Fruit fly (Drosophila melanogaster) whole organism, embryonic: ENCODE measurements around the gene CG8066.

Source experiments
- Adf1 ChIP-seq: fragments of 200-800 bp; sonication (Bioruptor generic); IDR thresholded peaks from 2 replicates; pipeline ENCODE4 v1.3.6; 2022; ENCODE audit warnings: missing biosample characterization, missing genetic modification characterization
- CG11398 ChIP-seq: fragments of 200-800 bp; sonication (Bioruptor generic); optimal IDR thresholded peaks from 2 replicates; lab custom pipeline; 2016; ENCODE audit warnings: missing biosample characterization, missing genetic modification characterization
- CG12236 ChIP-seq: fragments of 200-800 bp; sonication (Bioruptor generic); optimal IDR thresholded peaks from 2 replicates; lab custom pipeline; 2016; ENCODE audit warnings: missing biosample characterization, missing genetic modification characterization
- CG12769 ChIP-seq: fragments of 200-800 bp; sonication (Bioruptor generic); optimal IDR thresholded peaks from 2 replicates; lab custom pipeline; 2019; ENCODE audit warnings: missing biosample characterization, mild to moderate bottlenecking, missing genetic modification characterization, moderate library complexity
- CG13296 ChIP-seq: fragments of 200-800 bp; sonication (Bioruptor generic); optimal IDR thresholded peaks from 3 replicates; lab custom pipeline; 2018; ENCODE audit warnings: missing biosample characterization, mild to moderate bottlenecking, missing genetic modification characterization
- CG14710 ChIP-seq: fragments of 200-800 bp; sonication (Bioruptor generic); optimal IDR thresholded peaks from 3 replicates; lab custom pipeline; 2019; ENCODE audit warnings: missing biosample characterization, mild to moderate bottlenecking, missing genetic modification characterization, moderate library complexity
- CG17361 ChIP-seq: fragments of 200-800 bp; sonication (Bioruptor generic); IDR thresholded peaks from 3 replicates; pipeline ENCODE4 v1.3.6; 2022; ENCODE audit warnings: missing biosample characterization, missing genetic modification characterization
- CG1792 ChIP-seq: fragments of 200-800 bp; sonication (Bioruptor generic); optimal IDR thresholded peaks from 2 replicates; lab custom pipeline; 2016; ENCODE audit warnings: missing biosample characterization, missing genetic modification characterization
- CG18011 ChIP-seq: fragments of 200-800 bp; sonication (Bioruptor generic); optimal IDR thresholded peaks from 2 replicates; lab custom pipeline; 2017; ENCODE audit warnings: missing biosample characterization, missing genetic modification characterization, mild to moderate bottlenecking, moderate library complexity, missing genotype
- CG2129 ChIP-seq: fragments of 200-800 bp; sonication (Bioruptor generic); IDR thresholded peaks from 2 replicates; pipeline ENCODE4 v1.3.6; 2022; ENCODE audit warnings: missing biosample characterization, missing genetic modification characterization; ENCODE audit not compliant: partially characterized antibody
- CG2202 ChIP-seq: fragments of 200-800 bp; sonication (Bioruptor generic); optimal IDR thresholded peaks from 2 replicates; lab custom pipeline; 2018; ENCODE audit warnings: missing biosample characterization, mild to moderate bottlenecking, missing genetic modification characterization
- CG31365 ChIP-seq: fragments of 200-800 bp; sonication (Bioruptor generic); optimal IDR thresholded peaks from 2 replicates; lab custom pipeline; 2018; ENCODE audit warnings: missing biosample characterization, mild to moderate bottlenecking, missing genetic modification characterization
- CG33213 ChIP-seq: fragments of 200-800 bp; sonication (Bioruptor generic); optimal IDR thresholded peaks from 3 replicates; lab custom pipeline; 2016; ENCODE audit warnings: missing biosample characterization, missing genetic modification characterization
- CG34422 ChIP-seq: fragments of 200-800 bp; sonication (Bioruptor generic); IDR thresholded peaks from 3 replicates; pipeline ENCODE4 v1.3.6; 2022; ENCODE audit warnings: missing biosample characterization, missing genetic modification characterization
- CG3847 ChIP-seq: fragments of 200-800 bp; sonication (Bioruptor generic); IDR thresholded peaks from 2 replicates; pipeline ENCODE4 v1.3.6; 2022; ENCODE audit warnings: missing biosample characterization, missing genetic modification characterization
- CG8290 ChIP-seq, 3 experiments: fragments of 200-800 bp; sonication (Bioruptor generic); optimal IDR thresholded peaks; 2 replicates each; lab custom pipeline; 2016 to 2019; ENCODE audit warnings: missing biosample characterization in 3 of 3, missing genetic modification characterization in 3 of 3, mild to moderate bottlenecking in 2 of 3, moderate library complexity in 1 of 3
- Dp ChIP-seq: fragments of 200-800 bp; sonication (Bioruptor generic); optimal IDR thresholded peaks from 2 replicates; lab custom pipeline; 2018; ENCODE audit warnings: missing biosample characterization, mild to moderate bottlenecking, missing genetic modification characterization, moderate library complexity
- Dref ChIP-seq: fragments of 200-800 bp; sonication (Bioruptor generic); IDR thresholded peaks from 2 replicates; pipeline ENCODE4 v1.3.6; 2022; ENCODE audit warnings: missing biosample characterization, missing genetic modification characterization
- ERR ChIP-seq: fragments of 200-800 bp; sonication (Bioruptor generic); optimal IDR thresholded peaks from 2 replicates; lab custom pipeline; 2016; ENCODE audit warnings: missing biosample characterization, missing genetic modification characterization
- H15 ChIP-seq: fragments of 200-800 bp; sonication (Bioruptor generic); IDR thresholded peaks from 3 replicates; pipeline ENCODE4 v1.3.6; 2022; ENCODE audit warnings: missing biosample characterization, missing genetic modification characterization
- Nf-YB ChIP-seq: fragments of 200-800 bp; sonication (Bioruptor generic); optimal IDR thresholded peaks from 3 replicates; lab custom pipeline; 2019; ENCODE audit warnings: missing biosample characterization, mild to moderate bottlenecking, missing genetic modification characterization, moderate library complexity
- Scr ChIP-seq: fragments of 200-800 bp; sonication (Bioruptor generic); IDR thresholded peaks from 2 replicates; pipeline ENCODE4 v1.3.6; 2022; ENCODE audit warnings: missing biosample characterization, missing genetic modification characterization; ENCODE audit not compliant: partially characterized antibody
- Side ChIP-seq: fragments of 200-800 bp; sonication (Bioruptor generic); optimal IDR thresholded peaks from 2 replicates; lab custom pipeline; 2016; ENCODE audit warnings: missing biosample characterization, missing genetic modification characterization
- Sin3A ChIP-seq: fragments of >200 bp; optimal IDR thresholded peaks from 2 replicates; lab custom pipeline; 2018
- Sry-δ ChIP-seq: fragments of 200-800 bp; sonication (Bioruptor generic); optimal IDR thresholded peaks from 2 replicates; lab custom pipeline; 2016; ENCODE audit warnings: missing biosample characterization, missing genetic modification characterization
- Tbp ChIP-seq: fragments of >200 bp; optimal IDR thresholded peaks from 2 replicates; lab custom pipeline; 2018; ENCODE audit warnings: missing biosample characterization, missing genetic modification characterization
- YL-1 ChIP-seq: fragments of 200-800 bp; sonication (Bioruptor generic); optimal IDR thresholded peaks from 3 replicates; lab custom pipeline; 2017; ENCODE audit warnings: missing biosample characterization, mild to moderate bottlenecking, missing genetic modification characterization
- ac ChIP-seq: fragments of 200-800 bp; sonication (Bioruptor generic); optimal IDR thresholded peaks from 3 replicates; lab custom pipeline; 2017; ENCODE audit warnings: missing biosample characterization, mild to moderate bottlenecking, missing genetic modification characterization
- cg ChIP-seq: fragments of 200-800 bp; sonication (Bioruptor generic); optimal IDR thresholded peaks from 3 replicates; lab custom pipeline; 2019; ENCODE audit warnings: missing biosample characterization, mild to moderate bottlenecking, missing genetic modification characterization, moderate library complexity
- crol ChIP-seq: fragments of 200-800 bp; sonication (Bioruptor generic); IDR thresholded peaks from 2 replicates; pipeline ENCODE4 v1.3.6; 2022; ENCODE audit warnings: missing biosample characterization, missing genetic modification characterization
- dimm ChIP-seq: fragments of 200-800 bp; sonication (Bioruptor generic); IDR thresholded peaks from 2 replicates; pipeline ENCODE4 v1.3.6; 2022; ENCODE audit warnings: missing biosample characterization, missing genetic modification characterization
- emc ChIP-seq: fragments of 200-800 bp; sonication (Bioruptor generic); optimal IDR thresholded peaks from 2 replicates; lab custom pipeline; 2016; ENCODE audit warnings: missing biosample characterization, missing genetic modification characterization
- grn ChIP-seq: fragments of 200-800 bp; sonication (Bioruptor generic); optimal IDR thresholded peaks from 3 replicates; lab custom pipeline; 2017; ENCODE audit warnings: missing biosample characterization, missing genetic modification characterization
- gro ChIP-seq: fragments of 200-800 bp; sonication (Bioruptor generic); optimal IDR thresholded peaks from 2 replicates; lab custom pipeline; 2016; ENCODE audit warnings: missing biosample characterization, missing genetic modification characterization
- jigr1 ChIP-seq: fragments of 200-800 bp; sonication (Bioruptor generic); IDR thresholded peaks from 3 replicates; pipeline ENCODE4 v1.3.6; 2022; ENCODE audit warnings: missing biosample characterization, missing genetic modification characterization
- lab ChIP-seq: fragments of 200-800 bp; sonication (Bioruptor generic); optimal IDR thresholded peaks from 3 replicates; lab custom pipeline; 2017; ENCODE audit warnings: missing biosample characterization, missing genetic modification characterization, mild to moderate bottlenecking, moderate library complexity, missing genetic modification reagents
- lov ChIP-seq, 2 experiments: fragments of 200-800 bp in 1 of 2; fragments of >200 bp in 1 of 2; sonication (Bioruptor generic) in 1 of 2; IDR thresholded peaks in 1 of 2; optimal IDR thresholded peaks in 1 of 2; 2 replicates in 1 of 2; 3 replicates in 1 of 2; pipeline versions ENCODE4 v1.3.6 to Lab custom; 2017 to 2022; ENCODE audit warnings: missing biosample characterization in 1 of 2, missing genetic modification characterization in 1 of 2
- maf-S ChIP-seq: fragments of 200-800 bp; sonication (Bioruptor generic); optimal IDR thresholded peaks from 2 replicates; lab custom pipeline; 2016; ENCODE audit warnings: missing biosample characterization, missing genetic modification characterization
- mam ChIP-seq: fragments of 200-800 bp; sonication (Bioruptor generic); optimal IDR thresholded peaks from 3 replicates; lab custom pipeline; 2016; ENCODE audit warnings: missing biosample characterization, missing genetic modification characterization
- nmo ChIP-seq: fragments of 200-800 bp; sonication (Bioruptor generic); optimal IDR thresholded peaks from 2 replicates; lab custom pipeline; 2018; ENCODE audit warnings: missing biosample characterization, mild to moderate bottlenecking, missing genetic modification characterization, moderate library complexity
- onecut ChIP-seq: fragments of 200-800 bp; sonication (Bioruptor generic); IDR thresholded peaks from 2 replicates; pipeline ENCODE4 v1.3.6; 2022; ENCODE audit warnings: missing biosample characterization, missing genetic modification characterization
- sens ChIP-seq: fragments of 200-800 bp; sonication (Bioruptor generic); peaks from one replicate; lab custom pipeline; 2016; ENCODE audit warnings: missing biosample characterization, missing genetic modification characterization
- slbo ChIP-seq: fragments of 200-800 bp; sonication (Bioruptor generic); IDR thresholded peaks from 2 replicates; pipeline ENCODE4 v1.3.6; 2022; ENCODE audit warnings: missing biosample characterization, missing genetic modification characterization
- slp2 ChIP-seq: fragments of 200-800 bp; sonication (Bioruptor generic); optimal IDR thresholded peaks from 2 replicates; lab custom pipeline; 2016; ENCODE audit warnings: missing biosample characterization, missing genetic modification characterization
- sqz ChIP-seq: fragments of 200-800 bp; sonication (Bioruptor generic); optimal IDR thresholded peaks from 3 replicates; lab custom pipeline; 2018; ENCODE audit warnings: missing biosample characterization, mild to moderate bottlenecking, missing genetic modification characterization
- tin ChIP-seq: fragments of 200-800 bp; sonication (Bioruptor generic); optimal IDR thresholded peaks from 3 replicates; lab custom pipeline; 2016; ENCODE audit warnings: missing biosample characterization, missing genetic modification characterization
- trh ChIP-seq: fragments of 200-800 bp; sonication (Bioruptor generic); optimal IDR thresholded peaks from 2 replicates; lab custom pipeline; 2016; ENCODE audit warnings: missing biosample characterization, missing genetic modification characterization
- tup ChIP-seq: fragments of 200-800 bp; sonication (Bioruptor generic); optimal IDR thresholded peaks from 2 replicates; lab custom pipeline; 2016; ENCODE audit warnings: missing biosample characterization, mild to moderate bottlenecking, missing genetic modification characterization, moderate library complexity
- wek ChIP-seq: fragments of 200-800 bp; sonication (Bioruptor generic); optimal IDR thresholded peaks from 3 replicates; lab custom pipeline; 2018; ENCODE audit warnings: missing biosample characterization, mild to moderate bottlenecking, missing genetic modification characterization, moderate library complexity
- yki ChIP-seq: fragments of >200 bp; optimal IDR thresholded peaks from 3 replicates; lab custom pipeline; 2018

Gene CG8066

dm6 chr3R:14590753-14591535 lies 22.3 kb upstream of the CG8066 start (continued):
- TF ChIP-seq lov (optimal IDR thresholded peaks at IDR 0.05; lab: Kevin White, UChicago), result no peak
- TF ChIP-seq lov (GFP tag; IDR thresholded peaks at IDR 0.05; lab: Robert Waterston, UW), result peak; percentile 75; the same call in 2 of the 3 replicates
- no peak for TF ChIP-seq CG2129
- TF ChIP-seq CG12236 (GFP tag; lab: Kevin White, UChicago), result no peak
- TF ChIP-seq gro (GFP tag; lab: Kevin White, UChicago), result no peak
- no peak for TF ChIP-seq crol (GFP tag; lab: Robert Waterston, UW)
- no peak for TF ChIP-seq yki (lab: Kevin White, UChicago)
- peak; percentile 78; the same call in 2 of the 3 replicates for TF ChIP-seq CG34422
- TF ChIP-seq sqz (GFP tag; lab: Kevin White, UChicago), result peak; percentile 79
- no peak for TF ChIP-seq grn
- peak; percentile 98 for TF ChIP-seq CG14710 (tag; lab: Kevin White, UChicago)
- TF ChIP-seq Sry-δ (GFP tag; lab: Kevin White, UChicago), result no peak
- peak; percentile 93 for TF ChIP-seq sens
- TF ChIP-seq ac (GFP tag; lab: Kevin White, UChicago), result peak; percentile 86
- TF ChIP-seq Tbp, result no peak
- TF ChIP-seq nmo, result peak; percentile 92
- TF ChIP-seq lab, result peak; percentile 67
- peak; percentile 55; the same call in 1 of the 3 replicates for TF ChIP-seq jigr1 (GFP tag; lab: Robert Waterston, UW)
- TF ChIP-seq H15 (GFP tag; lab: Robert Waterston, UW), result 0 out of 3 replicates have a peak, but pooled peaks have one; percentile 45
- TF ChIP-seq CG1792, result no peak
- no peak for TF ChIP-seq wek (GFP tag; lab: Kevin White, UChicago)
- peak; percentile 64 for TF ChIP-seq trh (GFP tag; lab: Kevin White, UChicago)
- peak; percentile 43; the same call in 1 of the 2 replicates for TF ChIP-seq dimm
- TF ChIP-seq CG13296, result peak; percentile 16
- no peak for TF ChIP-seq CG12769 (tag; lab: Kevin White, UChicago)
- TF ChIP-seq mam (GFP tag; lab: Kevin White, UChicago), result no peak
- TF ChIP-seq CG3847 (GFP tag; lab: Robert Waterston, UW), result peak; percentile 47
- no peak for TF ChIP-seq CG11398
- TF ChIP-seq Dp, result no peak
- no peak for TF ChIP-seq CG33213
- peak; percentile 98 for TF ChIP-seq CG17361
- TF ChIP-seq Adf1, result no peak
- TF ChIP-seq slbo (GFP tag; lab: Robert Waterston, UW), result no peak
- TF ChIP-seq maf-S (GFP tag; lab: Kevin White, UChicago), result no peak
- TF ChIP-seq tup (GFP tag; lab: Kevin White, UChicago), result no peak
- no peak for TF ChIP-seq Dref (GFP tag; lab: Robert Waterston, UW)
- TF ChIP-seq emc (GFP tag; lab: Kevin White, UChicago), result no peak
- TF ChIP-seq Sin3A (lab: Kevin White, UChicago), result no peak
- TF ChIP-seq cg, result peak; percentile 52
- TF ChIP-seq Nf-YB (GFP tag; lab: Kevin White, UChicago), result peak; percentile 81
- TF ChIP-seq YL-1 (GFP tag; lab: Kevin White, UChicago), result peak; percentile 64
- TF ChIP-seq CG2202 (tag; lab: Kevin White, UChicago), result peak; percentile 91
- peak; percentile 25 for TF ChIP-seq Side (GFP tag; lab: Kevin White, UChicago)
- no peak for TF ChIP-seq ERR
- TF ChIP-seq slp2, result peak; percentile 6
- TF ChIP-seq tin (GFP tag; lab: Kevin White, UChicago), result peak; percentile 84
- TF ChIP-seq onecut (GFP tag; lab: Robert Waterston, UW), result peak; percentile 65
- no peak for TF ChIP-seq CG31365 (tag; lab: Kevin White, UChicago)
- TF ChIP-seq CG18011 (GFP tag; lab: Kevin White, UChicago), result peak; percentile 9
- peak; percentile 77 for TF ChIP-seq CG8290 (GFP tag; optimal IDR thresholded peaks at IDR 0.05; lab: Kevin White, UChicago)
- peak in 1 of 2 experiments; percentile 77 for TF ChIP-seq CG8290 (tag; optimal IDR thresholded peaks at IDR 0.05; lab: Kevin White, UChicago)
- TF ChIP-seq Scr (GFP tag; lab: Robert Waterston, UW), result no peak
